Fruit fly (Drosophila melanogaster): Measurements from ENCODE around the gene Zcchc7.

Zcchc7 gene

dm6 chr3L:16808139-16808538 is 37.0 kb upstream of the Zcchc7 start (continued):
- no peak for TF ChIP-seq gcm2 (GFP tag; optimal IDR thresholded peaks at IDR 0.05)
- TF ChIP-seq aop (GFP tag; IDR thresholded peaks at IDR 0.05), result no peak
- no peak for TF ChIP-seq CG11085 (GFP tag; IDR thresholded peaks at IDR 0.05)
- TF ChIP-seq ftz-f1 (GFP tag; optimal IDR thresholded peaks at IDR 0.05), result peak; percentile 30
- TF ChIP-seq CG4820 (GFP tag; optimal IDR thresholded peaks at IDR 0.05), result no peak
- no peak for TF ChIP-seq cg (GFP tag; optimal IDR thresholded peaks at IDR 0.05)
- TF ChIP-seq Ada2b (GFP tag; IDR thresholded peaks at IDR 0.05), result no peak
- TF ChIP-seq HHEX (GFP tag; optimal IDR thresholded peaks at IDR 0.05), result no peak
- no peak for TF ChIP-seq CG11695 (GFP tag; IDR thresholded peaks at IDR 0.05)
- peak; percentile 37 for TF ChIP-seq Mad (GFP tag; optimal IDR thresholded peaks at IDR 0.05)
- no peak for TF ChIP-seq CG12071 (GFP tag; optimal IDR thresholded peaks at IDR 0.05)
- TF ChIP-seq CG6765 (GFP tag; optimal IDR thresholded peaks at IDR 0.05), result no peak
- no peak for TF ChIP-seq Sry-β (GFP tag; optimal IDR thresholded peaks at IDR 0.05)
- TF ChIP-seq NC2β (GFP tag; optimal IDR thresholded peaks at IDR 0.05), result peak; percentile 27
- TF ChIP-seq CG5180 (GFP tag; optimal IDR thresholded peaks at IDR 0.05), result no peak
- no peak for TF ChIP-seq CG10565 (GFP tag; optimal IDR thresholded peaks at IDR 0.05)
- TF ChIP-seq esg (GFP tag; conservative IDR thresholded peaks at IDR 0.05), result no peak
- no peak for TF ChIP-seq HLH3B (GFP tag; IDR thresholded peaks at IDR 0.05)
- TF ChIP-seq slp2 (GFP tag; optimal IDR thresholded peaks at IDR 0.05), result no peak
- peak; percentile 4 for TF ChIP-seq Dad (GFP tag; optimal IDR thresholded peaks at IDR 0.05)
- TF ChIP-seq Hmr (GFP tag; optimal IDR thresholded peaks at IDR 0.05), result peak; percentile 59
- peak; percentile 18 for TF ChIP-seq CG8089 (GFP tag; optimal IDR thresholded peaks at IDR 0.05)
- TF ChIP-seq CG10267 (tag; optimal IDR thresholded peaks at IDR 0.05), result peak; percentile 44
- TF ChIP-seq cad (GFP tag; optimal IDR thresholded peaks at IDR 0.05), result no peak
- no peak for TF ChIP-seq CG2202 (tag; optimal IDR thresholded peaks at IDR 0.05)
- TF ChIP-seq mirr (GFP tag; optimal IDR thresholded peaks at IDR 0.05), result no peak
- TF ChIP-seq yki (optimal IDR thresholded peaks at IDR 0.05), result no peak
- TF ChIP-seq CG15479 (GFP tag; optimal IDR thresholded peaks at IDR 0.05), result no peak
- no peak for TF ChIP-seq CG9215 (GFP tag; IDR thresholded peaks at IDR 0.05)
- TF ChIP-seq Rx (GFP tag; IDR thresholded peaks at IDR 0.05), result no peak
- TF ChIP-seq mam (GFP tag; optimal IDR thresholded peaks at IDR 0.05), result peak; percentile 11
- peak; percentile 72 for TF ChIP-seq CG8290 (GFP tag; optimal IDR thresholded peaks at IDR 0.05)
- TF ChIP-seq CG8290 (tag; optimal IDR thresholded peaks at IDR 0.05), result peak in 1 of 2 experiments; percentile 69
- TF ChIP-seq CG12391 (tag; optimal IDR thresholded peaks at IDR 0.05), result peak; percentile 41
- peak; percentile 96 for TF ChIP-seq Myb (GFP tag; optimal IDR thresholded peaks at IDR 0.05)
- TF ChIP-seq CG9437 (GFP tag; optimal IDR thresholded peaks at IDR 0.05), result no peak
- no peak for TF ChIP-seq hb (GFP tag; IDR thresholded peaks at IDR 0.05; ENCODE audit: partially characterized antibody)
- TF ChIP-seq CG15696 (tag; optimal IDR thresholded peaks at IDR 0.05), result no peak
- no peak for TF ChIP-seq CG18476 (GFP tag; optimal IDR thresholded peaks at IDR 0.05)
- no peak for TF ChIP-seq Hr78 (GFP tag; optimal IDR thresholded peaks at IDR 0.05)
- TF ChIP-seq ems (GFP tag; optimal IDR thresholded peaks at IDR 0.05), result no peak
- no peak for TF ChIP-seq CG1832 (GFP tag; optimal IDR thresholded peaks at IDR 0.05)
- no peak for TF ChIP-seq CG10274 (GFP tag; optimal IDR thresholded peaks at IDR 0.05)
- TF ChIP-seq btn (GFP tag; optimal IDR thresholded peaks at IDR 0.05), result no peak
- TF ChIP-seq CG16779 (GFP tag; IDR thresholded peaks at IDR 0.05), result no peak
- TF ChIP-seq Tbp (GFP tag; optimal IDR thresholded peaks at IDR 0.05), result no peak
- peak; percentile 12 for TF ChIP-seq CG1792 (GFP tag; optimal IDR thresholded peaks at IDR 0.05)
- no peak for TF ChIP-seq Gug (GFP tag; IDR thresholded peaks at IDR 0.05)
- peak; percentile 47 for TF ChIP-seq CG2712 (tag; optimal IDR thresholded peaks at IDR 0.05)
- no peak for TF ChIP-seq vnd (GFP tag; IDR thresholded peaks at IDR 0.05; ENCODE audit: partially characterized antibody)
- TF ChIP-seq disco-r (GFP tag; optimal IDR thresholded peaks at IDR 0.05), result no peak
- TF ChIP-seq pan (optimal IDR thresholded peaks at IDR 0.05), result no peak
- TF ChIP-seq pan (GFP tag; optimal IDR thresholded peaks at IDR 0.05 in 1 of 2, IDR thresholded peaks at IDR 0.05 in 1 of 2), result no peak

Measured in whole organism, embryonic.